ENCODE assay signal across 1 fruit fly cellular context in the genomic region with DNA sequence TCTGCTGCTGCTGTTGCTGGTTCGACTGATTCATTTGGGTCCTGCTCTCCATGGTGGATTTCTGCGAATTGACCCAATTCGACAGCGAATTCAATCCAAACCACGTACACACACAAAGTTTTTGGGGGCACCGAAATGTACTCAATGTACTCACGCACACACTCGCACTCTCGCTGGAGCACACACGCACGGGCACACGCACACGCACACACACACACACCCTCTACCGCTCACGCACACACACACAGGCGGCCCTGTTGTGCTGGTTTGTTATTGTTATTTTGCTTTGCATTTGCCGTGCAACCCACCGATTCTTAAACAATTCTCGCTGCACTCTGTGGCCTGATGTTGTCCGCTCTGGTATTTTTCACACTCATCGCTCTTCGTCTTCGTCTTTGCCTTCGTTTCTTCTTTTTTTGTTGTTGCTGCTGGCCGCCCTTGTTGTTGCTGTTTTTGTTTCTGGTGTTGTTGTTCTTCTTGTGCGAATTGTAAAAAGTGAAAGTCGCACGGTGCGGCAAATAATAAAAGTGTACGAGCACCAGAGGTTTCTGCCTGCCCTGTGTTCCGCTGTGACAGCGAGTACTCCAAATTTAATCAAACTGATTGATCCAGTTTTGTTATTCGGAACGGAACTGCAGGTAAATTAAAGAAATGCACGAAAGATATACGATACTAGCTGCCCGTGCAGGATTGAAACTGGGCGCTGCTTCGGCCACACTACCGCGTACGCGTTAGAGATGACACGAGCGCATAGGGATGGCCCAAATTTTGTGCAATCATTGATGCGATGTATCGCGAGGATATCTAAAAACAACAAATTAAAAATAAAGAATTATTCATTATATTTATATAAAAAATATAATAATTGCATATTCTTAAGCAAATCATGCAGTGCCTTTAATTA.
TF ChIP-seq lines count a peak whose summit lies in the region.

CG3744 (minus strand) TSS at position 716 of the 904 bp plus-strand sequence.

TF ChIP-seq in whole organism, embryonic, 481 proteins besides CTCF, POLR2A, EP300 and RAD21 (continued from another document and continues in another):
- TF ChIP-seq bab2 (GFP tag; optimal IDR thresholded peaks at IDR 0.05; lab: Kevin White, UChicago) (peak; percentile 75), tx (GFP tag; optimal IDR thresholded peaks at IDR 0.05; lab: Kevin White, UChicago) (peak; percentile 63), CG6765 (GFP tag; optimal IDR thresholded peaks at IDR 0.05; lab: Kevin White, UChicago) (peak; percentile 61), CG14965 (GFP tag; optimal IDR thresholded peaks at IDR 0.05; lab: Kevin White, UChicago; ENCODE audit: borderline replicate concordance) (no peak), tio (GFP tag; optimal IDR thresholded peaks at IDR 0.05; lab: Kevin White, UChicago) (no peak), Tbp (GFP tag; optimal IDR thresholded peaks at IDR 0.05; lab: Kevin White, UChicago) (no peak), Max (GFP tag; optimal IDR thresholded peaks at IDR 0.05; lab: Kevin White, UChicago) (peak; percentile 54), inv (GFP tag; IDR thresholded peaks at IDR 0.05; lab: Robert Waterston, UW; ENCODE audit: partially characterized antibody) (peak; percentile 94), CG13424 (tag; optimal IDR thresholded peaks at IDR 0.05; lab: Kevin White, UChicago) (peak; percentile 94), Poxn (GFP tag; IDR thresholded peaks at IDR 0.05; lab: Robert Waterston, UW) (peak; percentile 81), run (tag; optimal IDR thresholded peaks at IDR 0.05; lab: Kevin White, UChicago) (peak; percentile 63), vvl (GFP tag; IDR thresholded peaks at IDR 0.05; lab: Robert Waterston, UW) (peak; percentile 98), CG9609 (GFP tag; optimal IDR thresholded peaks at IDR 0.05; lab: Kevin White, UChicago) (peak; percentile 77), CG4404 (GFP tag; IDR thresholded peaks at IDR 0.05; lab: Robert Waterston, UW) (peak; percentile 89), Ets65A (GFP tag; lab: Kevin White, UChicago) (peak; percentile 99), h (optimal IDR thresholded peaks at IDR 0.05; lab: Kevin White, UChicago) (no peak), CG17912 (GFP tag; optimal IDR thresholded peaks at IDR 0.05; lab: Kevin White, UChicago) (peak; percentile 56), sc (optimal IDR thresholded peaks at IDR 0.05; lab: Kevin White, UChicago) (no peak), sc (GFP tag; optimal IDR thresholded peaks at IDR 0.05; lab: Kevin White, UChicago) (peak; percentile 64), fru (optimal IDR thresholded peaks at IDR 0.05; lab: Kevin White, UChicago) (no peak), CG10979 (tag; optimal IDR thresholded peaks at IDR 0.05; lab: Kevin White, UChicago) (peak; percentile 84), nerfin-2 (GFP tag; IDR thresholded peaks at IDR 0.05; lab: Robert Waterston, UW; ENCODE audit: partially characterized antibody) (peak; percentile 65), Atf6 (GFP tag; IDR thresholded peaks at IDR 0.05; lab: Robert Waterston, UW) (peak; percentile 82), CG15479 (GFP tag; optimal IDR thresholded peaks at IDR 0.05; lab: Kevin White, UChicago) (peak; percentile 86), tna (GFP tag; IDR thresholded peaks at IDR 0.05; lab: Robert Waterston, UW; ENCODE audit: partially characterized antibody) (peak; percentile 88), toy (GFP tag; IDR thresholded peaks at IDR 0.05; lab: Robert Waterston, UW) (peak; percentile 83), chif (GFP tag; optimal IDR thresholded peaks at IDR 0.05; lab: Kevin White, UChicago) (peak; percentile 40 to 59), Hr51 (GFP tag; optimal IDR thresholded peaks at IDR 0.05; lab: Kevin White, UChicago) (peak; percentile 79 to 87), CG8359 (GFP tag; optimal IDR thresholded peaks at IDR 0.05; lab: Kevin White, UChicago; ENCODE audit: borderline replicate concordance) (peak; percentile 55), E2f1 (GFP tag; IDR thresholded peaks at IDR 0.05; lab: Robert Waterston, UW) (peak; percentile 88), CG7372 (GFP tag; IDR thresholded peaks at IDR 0.05; lab: Robert Waterston, UW) (peak; percentile 93), dm (GFP tag; optimal IDR thresholded peaks at IDR 0.05; lab: Kevin White, UChicago) (no peak), CG12744 (GFP tag; optimal IDR thresholded peaks at IDR 0.05; lab: Kevin White, UChicago) (peak; percentile 60), dysf (GFP tag; IDR thresholded peaks at IDR 0.05; lab: Robert Waterston, UW) (peak; percentile 94), sr (GFP tag; IDR thresholded peaks at IDR 0.05; lab: Robert Waterston, UW) (peak; percentile 68), fd96Cb (tag; optimal IDR thresholded peaks at IDR 0.05; lab: Kevin White, UChicago) (peak; percentile 81), CG10366 (GFP tag; IDR thresholded peaks at IDR 0.05; lab: Robert Waterston, UW) (peak; percentile 95), CG4617 (GFP tag; optimal IDR thresholded peaks at IDR 0.05; lab: Kevin White, UChicago; ENCODE audit: borderline replicate concordance) (peak; percentile 78), CG10431 (GFP tag; optimal IDR thresholded peaks at IDR 0.05; lab: Kevin White, UChicago) (peak; percentile 48), Dip3 (GFP tag; optimal IDR thresholded peaks at IDR 0.05; lab: Kevin White, UChicago) (peak; percentile 72), Blimp-1 (GFP tag; optimal IDR thresholded peaks at IDR 0.05; lab: Kevin White, UChicago) (peak; percentile 95), unpg (GFP tag; optimal IDR thresholded peaks at IDR 0.05; lab: Kevin White, UChicago) (peak; percentile 90), yki (optimal IDR thresholded peaks at IDR 0.05; lab: Kevin White, UChicago) (no peak), unc-4 (GFP tag; IDR thresholded peaks at IDR 0.05; lab: Robert Waterston, UW; ENCODE audit: partially characterized antibody) (peak; percentile 93), ro (GFP tag; IDR thresholded peaks at IDR 0.05; lab: Robert Waterston, UW) (peak; percentile 90), Hey (tag; optimal IDR thresholded peaks at IDR 0.05; lab: Kevin White, UChicago) (peak; percentile 9), CG9215 (GFP tag; IDR thresholded peaks at IDR 0.05; lab: Robert Waterston, UW) (peak; percentile 92), CG14014 (GFP tag; IDR thresholded peaks at IDR 0.05; lab: Robert Waterston, UW) (peak; percentile 95), MESR4 (GFP tag; optimal IDR thresholded peaks at IDR 0.05; lab: Kevin White, UChicago) (peak; percentile 60), nerfin-1 (tag; optimal IDR thresholded peaks at IDR 0.05; lab: Kevin White, UChicago) (peak; percentile 80), HLH54F (GFP tag; optimal IDR thresholded peaks at IDR 0.05; lab: Kevin White, UChicago) (peak; percentile 82), Oli (tag; optimal IDR thresholded peaks at IDR 0.05; lab: Kevin White, UChicago) (peak; percentile 84), ERR (GFP tag; optimal IDR thresholded peaks at IDR 0.05; lab: Kevin White, UChicago) (peak; percentile 61), CG18599 (GFP tag; optimal IDR thresholded peaks at IDR 0.05; lab: Kevin White, UChicago) (peak; percentile 93), CG18011 (GFP tag; optimal IDR thresholded peaks at IDR 0.05; lab: Kevin White, UChicago) (peak; percentile 73), pita (GFP tag; optimal IDR thresholded peaks at IDR 0.05; lab: Kevin White, UChicago) (no peak), ac (GFP tag; optimal IDR thresholded peaks at IDR 0.05; lab: Kevin White, UChicago) (peak; percentile 20), CG34376 (GFP tag; optimal IDR thresholded peaks at IDR 0.05; lab: Kevin White, UChicago) (peak; percentile 74), CG10462 (GFP tag; optimal IDR thresholded peaks at IDR 0.05; lab: Kevin White, UChicago) (peak; percentile 79), Oaz (GFP tag; IDR thresholded peaks at IDR 0.05; lab: Robert Waterston, UW) (peak; percentile 77; the same call in 1 of the 2 replicates), CG14441 (GFP tag; IDR thresholded peaks at IDR 0.05; lab: Robert Waterston, UW) (peak; percentile 94), gsb (GFP tag; IDR thresholded peaks at IDR 0.05; lab: Robert Waterston, UW) (peak; percentile 89), Fer3 (tag; optimal IDR thresholded peaks at IDR 0.05; lab: Kevin White, UChicago) (peak; percentile 92), Hsf (GFP tag; optimal IDR thresholded peaks at IDR 0.05; lab: Kevin White, UChicago) (peak; percentile 86), CG17186 (GFP tag; optimal IDR thresholded peaks at IDR 0.05; lab: Kevin White, UChicago) (peak; percentile 55), bbx (GFP tag; IDR thresholded peaks at IDR 0.05; lab: Robert Waterston, UW; ENCODE audit: partially characterized antibody) (peak; percentile 95), chn (GFP tag; optimal IDR thresholded peaks at IDR 0.05; lab: Kevin White, UChicago) (peak; percentile 73), D (optimal IDR thresholded peaks at IDR 0.05; lab: Kevin White, UChicago) (no peak), D (GFP tag; optimal IDR thresholded peaks at IDR 0.05; lab: Kevin White, UChicago) (peak; percentile 76), aop (GFP tag; IDR thresholded peaks at IDR 0.05; lab: Robert Waterston, UW) (peak; percentile 90; the same call in 1 of the 2 replicates), CG31224 (GFP tag; IDR thresholded peaks at IDR 0.05; lab: Robert Waterston, UW) (peak; percentile 87), Lhr (GFP tag; optimal IDR thresholded peaks at IDR 0.05; lab: Kevin White, UChicago) (peak; percentile 92), chinmo (GFP tag; IDR thresholded peaks at IDR 0.05; lab: Robert Waterston, UW; ENCODE audit: partially characterized antibody) (peak; percentile 94), CG5180 (GFP tag; optimal IDR thresholded peaks at IDR 0.05; lab: Kevin White, UChicago) (no peak), CG8290 (GFP tag; optimal IDR thresholded peaks at IDR 0.05; lab: Kevin White, UChicago) (peak; percentile 83), CG8290 (tag; optimal IDR thresholded peaks at IDR 0.05; lab: Kevin White, UChicago) (peak in 1 of 2 experiments; percentile 17), NC2α (GFP tag; optimal IDR thresholded peaks at IDR 0.05; lab: Kevin White, UChicago) (peak; percentile 45), MBD-R2 (GFP tag; IDR thresholded peaks at IDR 0.05; lab: Robert Waterston, UW) (peak; percentile 90), prd (optimal IDR thresholded peaks at IDR 0.05; lab: Kevin White, UChicago) (no peak), prd (GFP tag; IDR thresholded peaks at IDR 0.05; lab: Robert Waterston, UW) (peak; percentile 96), gro (GFP tag; optimal IDR thresholded peaks at IDR 0.05; lab: Kevin White, UChicago) (peak; percentile 57), btn (GFP tag; optimal IDR thresholded peaks at IDR 0.05; lab: Kevin White, UChicago) (no peak), Camta (GFP tag; optimal IDR thresholded peaks at IDR 0.05; lab: Kevin White, UChicago) (peak; percentile 46), sd (tag; optimal IDR thresholded peaks at IDR 0.05; lab: Kevin White, UChicago) (peak; percentile 41), CG10565 (GFP tag; optimal IDR thresholded peaks at IDR 0.05; lab: Kevin White, UChicago) (peak; percentile 14), Pdp1 (GFP tag; optimal IDR thresholded peaks at IDR 0.05; lab: Kevin White, UChicago) (peak; percentile 75 to 77), Ravus (GFP tag; IDR thresholded peaks at IDR 0.05; lab: Robert Waterston, UW) (peak; percentile 75), croc (GFP tag; conservative IDR thresholded peaks at IDR 0.05; lab: Robert Waterston, UW) (peak; percentile 79), pb (GFP tag; optimal IDR thresholded peaks at IDR 0.05; lab: Kevin White, UChicago) (peak; percentile 62), Deaf1 (tag; optimal IDR thresholded peaks at IDR 0.05; lab: Kevin White, UChicago) (peak; percentile 65), ham (GFP tag; IDR thresholded peaks at IDR 0.05; lab: Robert Waterston, UW) (peak; percentile 52; the same call in 1 of the 2 replicates), tgo (GFP tag; IDR thresholded peaks at IDR 0.05; lab: Robert Waterston, UW) (peak; percentile 93), esg (GFP tag; conservative IDR thresholded peaks at IDR 0.05; lab: Robert Waterston, UW) (peak; percentile 87), lbe (GFP tag; optimal IDR thresholded peaks at IDR 0.05; lab: Kevin White, UChicago) (peak; percentile 79), CG43689 (GFP tag; IDR thresholded peaks at IDR 0.05; lab: Robert Waterston, UW) (peak; percentile 82), Spps (tag; optimal IDR thresholded peaks at IDR 0.05; lab: Kevin White, UChicago) (peak; percentile 54), fd3F (GFP tag; optimal IDR thresholded peaks at IDR 0.05; lab: Kevin White, UChicago) (peak; percentile 90), amos (GFP tag; IDR thresholded peaks at IDR 0.05; lab: Robert Waterston, UW; ENCODE audit: partially characterized antibody) (peak; percentile 94), CG3847 (GFP tag; IDR thresholded peaks at IDR 0.05; lab: Robert Waterston, UW) (peak; percentile 96), p53 (GFP tag; optimal IDR thresholded peaks at IDR 0.05; lab: Kevin White, UChicago) (no peak), tup (GFP tag; optimal IDR thresholded peaks at IDR 0.05; lab: Kevin White, UChicago) (peak; percentile 69), wor (GFP tag; IDR thresholded peaks at IDR 0.05; lab: Robert Waterston, UW) (peak; percentile 82), CG18262 (tag; optimal IDR thresholded peaks at IDR 0.05; lab: Kevin White, UChicago) (peak; percentile 89), Drgx (GFP tag; IDR thresholded peaks at IDR 0.05; lab: Robert Waterston, UW) (peak; percentile 89), Nf-YA (GFP tag; IDR thresholded peaks at IDR 0.05; lab: Robert Waterston, UW) (peak; percentile 89), CG12219 (GFP tag; optimal IDR thresholded peaks at IDR 0.05; lab: Kevin White, UChicago) (peak; percentile 67), CG32532 (GFP tag; IDR thresholded peaks at IDR 0.05; lab: Robert Waterston, UW) (peak; percentile 97), Atf-2 (GFP tag; optimal IDR thresholded peaks at IDR 0.05; lab: Kevin White, UChicago) (peak; percentile 42), exex (tag; optimal IDR thresholded peaks at IDR 0.05; lab: Kevin White, UChicago) (no peak), Sin3A (optimal IDR thresholded peaks at IDR 0.05; lab: Kevin White, UChicago) (peak; percentile 73), CG3407 (GFP tag; optimal IDR thresholded peaks at IDR 0.05; lab: Kevin White, UChicago) (peak; percentile 78), cad (GFP tag; optimal IDR thresholded peaks at IDR 0.05; lab: Kevin White, UChicago) (no peak), CoRest (tag; optimal IDR thresholded peaks at IDR 0.05; lab: Kevin White, UChicago) (peak; percentile 93), B-H2 (GFP tag; optimal IDR thresholded peaks at IDR 0.05; lab: Kevin White, UChicago) (peak; percentile 95), CG3726 (GFP tag; IDR thresholded peaks at IDR 0.05; lab: Robert Waterston, UW) (peak; percentile 84), pzg (GFP tag; optimal IDR thresholded peaks at IDR 0.05; lab: Kevin White, UChicago) (peak; percentile 57), CG2199 (GFP tag; IDR thresholded peaks at IDR 0.05; lab: Robert Waterston, UW) (peak; percentile 86), CG17328 (GFP tag; IDR thresholded peaks at IDR 0.05; lab: Robert Waterston, UW) (peak; percentile 93), chm (GFP tag; IDR thresholded peaks at IDR 0.05; lab: Robert Waterston, UW) (peak; percentile 93)
